Worm (Caenorhabditis elegans) whole organism, L3 larva: ENCODE results near the gene mab-10.

Source experiments
- aly-2 ChIP-seq: fragments of 150-350 bp; optimal IDR thresholded peaks from 2 replicates; lab custom pipeline; 2014; ENCODE audit warnings: missing biosample characterization, missing genetic modification characterization
- ceh-82 ChIP-seq: fragments of 150-350 bp; optimal IDR thresholded peaks from 2 replicates; lab custom pipeline; 2014; ENCODE audit warnings: missing biosample characterization, missing genetic modification characterization
- ceh-9 ChIP-seq: sonication (generic microtip); optimal IDR thresholded peaks from 2 replicates; lab custom pipeline; 2018; ENCODE audit warnings: missing biosample characterization, missing genetic modification characterization
- hmg-11 ChIP-seq: sonication (generic microtip); optimal IDR thresholded peaks from 2 replicates; lab custom pipeline; 2016; ENCODE audit warnings: missing genetic modification characterization, missing compliant biosample characterization
- jun-1 ChIP-seq: fragments of 150-350 bp; optimal IDR thresholded peaks from 2 replicates; lab custom pipeline; 2014; ENCODE audit warnings: missing biosample characterization, missing genetic modification reagents, missing genetic modification characterization
- mdl-1 ChIP-seq: fragments of 150-350 bp; optimal IDR thresholded peaks from 2 replicates; lab custom pipeline; 2014; ENCODE audit warnings: missing biosample characterization, missing genetic modification characterization
- nhr-11 ChIP-seq: fragments of 150-350 bp; optimal IDR thresholded peaks from 2 replicates; lab custom pipeline; 2014; ENCODE audit warnings: missing biosample characterization, missing genetic modification characterization
- nhr-28 ChIP-seq: fragments of 150-350 bp; optimal IDR thresholded peaks from 2 replicates; lab custom pipeline; 2014; ENCODE audit warnings: missing biosample characterization, missing genetic modification characterization
- nhr-76 ChIP-seq: fragments of 150-350 bp; sonication (generic microtip); optimal IDR thresholded peaks from 5 replicates; lab custom pipeline; 2014; ENCODE audit warnings: missing biosample characterization, missing genetic modification characterization
- pha-4 ChIP-seq: fragments of 150-350 bp; optimal IDR thresholded peaks from 2 replicates; lab custom pipeline; 2014; ENCODE audit warnings: missing biosample characterization, missing genetic modification reagents, missing genetic modification characterization
- unc-39 ChIP-seq: sonication (generic microtip); optimal IDR thresholded peaks from 4 replicates; lab custom pipeline; 2017; ENCODE audit warnings: missing biosample characterization, missing genetic modification characterization
- unc-62 ChIP-seq: fragments of 150-350 bp; sonication (generic microtip); optimal IDR thresholded peaks from 4 replicates; lab custom pipeline; 2014; ENCODE audit warnings: missing biosample characterization, missing genetic modification reagents, missing genetic modification characterization
- ztf-4 ChIP-seq: fragments of 150-350 bp; optimal IDR thresholded peaks from 2 replicates; lab custom pipeline; 2014; ENCODE audit warnings: missing biosample characterization, missing genetic modification characterization

DNA sequence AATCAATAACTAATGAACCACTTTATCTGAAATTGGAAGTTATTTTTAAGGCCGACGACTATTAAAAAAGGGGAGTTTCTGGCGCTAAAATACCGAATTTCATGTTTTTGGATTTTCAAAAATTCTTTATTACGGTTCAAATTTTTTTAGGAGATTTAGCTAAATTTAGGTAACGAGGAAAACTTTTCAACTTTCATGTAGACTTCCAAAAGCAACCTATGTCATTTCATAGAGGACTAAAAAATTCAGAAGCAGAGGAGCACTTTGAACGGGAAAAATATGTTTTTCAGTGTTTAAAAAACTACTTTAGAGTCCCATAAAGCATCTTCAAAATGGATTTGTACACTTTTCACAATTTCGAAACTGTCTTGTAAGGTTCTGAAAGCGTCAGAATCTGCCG, 14.5 kb upstream of the mab-10 start:
- TF ChIP-seq unc-62 (GFP tag; lab: Kevin White, UChicago), result no peak
- no peak for TF ChIP-seq unc-39 (tag; lab: Kevin White, UChicago)
- TF ChIP-seq pha-4 (tag; lab: Kevin White, UChicago), result no peak
- no peak for TF ChIP-seq mdl-1 (tag; lab: Kevin White, UChicago)
- no peak for TF ChIP-seq hmg-11 (tag; lab: Kevin White, UChicago)
- TF ChIP-seq nhr-28 (tag; lab: Kevin White, UChicago), result no peak
- no peak for TF ChIP-seq ceh-82 (tag; lab: Kevin White, UChicago)
- no peak for TF ChIP-seq nhr-11 (tag; lab: Kevin White, UChicago)
- no peak for TF ChIP-seq aly-2 (tag; lab: Kevin White, UChicago)
- no peak for TF ChIP-seq jun-1 (tag; lab: Kevin White, UChicago)
- no peak for TF ChIP-seq nhr-76 (tag; lab: Kevin White, UChicago)
- TF ChIP-seq ceh-9, result no peak
- TF ChIP-seq ztf-4, result no peak
